Fruit fly (Drosophila melanogaster) whole organism, wandering third instar larva: ENCODE results near the gene tau.

Experiments
- Abd-B ChIP-seq: fragments of >200 bp; optimal IDR thresholded peaks from 2 replicates; lab custom pipeline; 2017; ENCODE audit warnings: missing biosample characterization, missing genetic modification characterization
- CG32264 ChIP-seq: fragments of 200-800 bp; sonication (Bioruptor generic); optimal IDR thresholded peaks from 2 replicates; lab custom pipeline; 2016; ENCODE audit warnings: missing biosample characterization, missing genetic modification characterization
- br ChIP-seq: fragments of 200-800 bp; sonication (Bioruptor generic); optimal IDR thresholded peaks from 2 replicates; lab custom pipeline; 2016; ENCODE audit warnings: missing biosample characterization, missing genetic modification characterization
- h ChIP-seq: fragments of 200-800 bp; sonication (Bioruptor generic); optimal IDR thresholded peaks from 3 replicates; lab custom pipeline; 2016; ENCODE audit warnings: missing biosample characterization, mild to moderate bottlenecking, missing genetic modification characterization

DNA sequence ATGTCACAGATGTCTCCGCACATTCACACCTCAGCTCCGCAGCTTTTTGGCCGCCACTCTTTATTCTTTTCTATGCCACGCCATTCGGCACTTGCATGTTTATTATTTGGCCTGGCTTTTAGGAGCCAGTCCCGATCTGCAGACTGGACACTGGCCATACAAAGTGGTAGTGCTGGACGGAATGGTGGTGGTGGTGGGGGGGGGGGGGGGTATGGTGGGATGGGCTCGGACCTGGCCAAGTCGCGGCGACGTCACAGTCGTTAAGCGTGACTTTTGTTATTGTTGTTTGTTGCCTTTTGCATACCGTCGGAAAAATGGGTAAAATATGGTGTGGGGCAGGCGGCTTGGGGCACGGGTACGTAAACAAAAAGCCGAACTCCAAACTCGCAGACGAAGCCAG, 28.3 kb upstream of the tau start:
- no peak for TF ChIP-seq br (GFP tag; lab: Kevin White, UChicago)
- TF ChIP-seq Abd-B (GFP tag; lab: Kevin White, UChicago) = no peak
- TF ChIP-seq CG32264 (GFP tag; lab: Kevin White, UChicago) = no peak
- TF ChIP-seq h (GFP tag; lab: Kevin White, UChicago) = no peak
